Worm (Caenorhabditis elegans): ENCODE results near the gene cccp-1.

The cccp-1 gene

DNA sequence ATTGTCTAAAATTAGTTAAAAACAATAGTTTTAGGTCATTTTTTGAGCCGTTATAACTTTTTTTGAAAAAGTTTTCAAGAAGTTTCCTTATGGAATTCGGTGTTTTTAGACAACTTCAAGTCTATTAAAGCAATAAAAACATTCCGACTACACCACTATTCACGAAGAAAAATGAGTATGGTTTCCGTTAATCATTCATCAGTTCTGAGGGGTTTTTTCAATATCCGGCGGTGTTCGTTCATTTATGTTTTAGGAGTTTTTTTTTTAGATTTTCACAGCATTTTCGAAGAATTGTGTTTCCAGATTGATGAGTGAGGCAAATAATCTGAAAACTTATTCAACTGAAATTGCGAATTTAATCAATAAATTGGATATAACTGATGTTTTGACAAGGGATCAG, 38.6 kb upstream of the cccp-1 start, which contains the start of gene Y49E10.27:
Y49E10.27 (plus strand) TSS at position 301 of the 400 bp plus-strand sequence.
- TF ChIP-seq rnt-1 (tag; optimal IDR thresholded peaks at IDR 0.05) (no peak), xbp-1 (tag; optimal IDR thresholded peaks at IDR 0.05) (no peak), hlh-4 (tag; optimal IDR thresholded peaks at IDR 0.05) (no peak), nhr-28 (tag; optimal IDR thresholded peaks at IDR 0.05) (no peak), zip-4 (GFP tag; optimal IDR thresholded peaks at IDR 0.05) (no peak)

DNA sequence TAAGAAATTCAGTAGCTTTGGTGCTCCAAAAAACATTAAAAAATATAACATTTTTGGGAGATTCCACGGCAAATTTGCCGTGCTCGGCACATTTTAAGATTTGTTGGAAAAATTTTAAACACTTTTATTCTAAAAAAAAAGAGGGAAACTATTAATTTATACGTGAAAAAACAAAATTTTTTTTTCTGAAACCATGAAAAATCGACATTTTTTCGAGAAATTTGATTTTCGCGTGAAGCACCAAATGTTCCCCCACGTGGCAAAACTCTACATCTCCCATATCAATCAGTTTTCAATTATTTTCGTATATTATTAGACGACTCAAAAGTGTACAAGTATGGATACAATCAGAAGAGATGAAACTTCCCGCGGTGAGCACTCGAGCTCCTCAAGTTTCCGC, 36.5 kb upstream of the cccp-1 start, which contains the start of gene fbxa-218:
fbxa-218 (plus strand) TSS at position 301 of the 400 bp plus-strand sequence.
- TF ChIP-seq hpl-2 (GFP tag; optimal IDR thresholded peaks at IDR 0.05) (no peak), vab-15 (tag; optimal IDR thresholded peaks at IDR 0.05) (no peak), nhr-85 (tag) (peak; percentile 24), nhr-76 (tag; optimal IDR thresholded peaks at IDR 0.05) (no peak), isw-1 (GFP tag; IDR thresholded peaks at IDR 0.05) (no peak)

DNA sequence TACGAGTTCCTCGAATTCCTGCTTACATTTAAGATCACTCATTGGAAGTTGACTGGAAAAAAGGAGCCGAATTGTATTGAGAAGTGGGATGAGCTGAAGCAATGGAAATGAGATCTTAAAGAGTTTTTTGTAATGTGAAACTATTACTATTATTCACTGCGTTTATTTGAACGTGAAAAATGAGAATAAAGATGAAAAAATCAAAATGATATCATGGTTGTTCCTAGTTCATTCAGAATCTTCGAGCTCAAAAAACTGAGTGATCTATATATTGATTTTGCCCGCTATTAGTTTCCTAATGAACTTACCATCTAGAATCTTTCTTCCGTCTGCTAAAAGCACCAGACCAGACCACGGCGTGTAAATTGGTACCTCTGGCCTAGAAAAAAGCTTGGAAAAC, 35.7 kb upstream of the cccp-1 start:
- TF ChIP-seq lir-3 (tag; optimal IDR thresholded peaks at IDR 0.05; ENCODE audit: poor library complexity), result no peak
- no peak for TF ChIP-seq ets-5 (GFP tag; IDR thresholded peaks at IDR 0.05)
- no peak for TF ChIP-seq mep-1 (tag; optimal IDR thresholded peaks at IDR 0.05)
- TF ChIP-seq lsy-2 (tag; optimal IDR thresholded peaks at IDR 0.05), result no peak
- TF ChIP-seq nhr-90 (tag; optimal IDR thresholded peaks at IDR 0.05; ENCODE audit: poor library complexity), result no peak
- TF ChIP-seq nhr-76 (tag; optimal IDR thresholded peaks at IDR 0.05), result no peak
- TF ChIP-seq zip-4 (GFP tag; optimal IDR thresholded peaks at IDR 0.05), result no peak
- no peak for TF ChIP-seq ceh-82 (tag; optimal IDR thresholded peaks at IDR 0.05)
- TF ChIP-seq C16A3.4 (tag; optimal IDR thresholded peaks at IDR 0.05), result no peak
- no peak for TF ChIP-seq sptf-1 (tag; optimal IDR thresholded peaks at IDR 0.05)
- TF ChIP-seq ceh-88 (GFP tag; IDR thresholded peaks at IDR 0.05), result no peak
- TF ChIP-seq ces-1 (GFP tag; optimal IDR thresholded peaks at IDR 0.05), result no peak
- no peak for TF ChIP-seq mab-9 (GFP tag; IDR thresholded peaks at IDR 0.05)
- no peak for TF ChIP-seq unc-86 (tag; optimal IDR thresholded peaks at IDR 0.05)
- no peak for TF ChIP-seq lin-15B (tag; optimal IDR thresholded peaks at IDR 0.05)
- TF ChIP-seq rnt-1 (tag; optimal IDR thresholded peaks at IDR 0.05), result no peak
- no peak for TF ChIP-seq lin-39 (tag; optimal IDR thresholded peaks at IDR 0.05)
- TF ChIP-seq nhr-19 (GFP tag; conservative IDR thresholded peaks at IDR 0.05), result no peak
- TF ChIP-seq ama-1 (optimal IDR thresholded peaks at IDR 0.05), result no peak

- no peak for TF ChIP-seq fkh-10 (GFP tag; optimal IDR thresholded peaks at IDR 0.05)
- TF ChIP-seq nhr-71 (tag; optimal IDR thresholded peaks at IDR 0.05), result no peak
Observed at ce11 chrIII:12439056-12439455, 33.6 kb upstream of the cccp-1 start.

DNA sequence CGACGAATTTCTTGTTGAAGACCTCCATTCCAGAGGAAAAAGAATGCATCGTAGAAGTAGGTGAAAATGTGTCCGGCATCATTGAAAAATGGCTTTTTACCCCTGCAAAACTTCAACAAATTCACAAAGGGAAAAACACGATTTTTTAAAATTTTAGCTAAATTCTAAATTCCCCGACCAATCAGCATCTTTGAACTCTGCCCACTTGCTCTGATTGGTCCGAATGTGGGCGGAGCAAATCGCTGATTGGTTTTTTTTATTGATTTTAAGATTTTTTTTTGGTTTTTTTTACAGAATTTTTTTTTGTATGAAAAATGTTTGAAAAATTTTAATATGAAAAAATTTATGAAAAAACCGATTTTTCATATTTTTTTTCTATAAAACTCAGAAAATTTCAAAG, 28.8 kb upstream of the cccp-1 start:
- no peak for TF ChIP-seq nhr-71 (tag; optimal IDR thresholded peaks at IDR 0.05)
- no peak for TF ChIP-seq nhr-90 (tag; optimal IDR thresholded peaks at IDR 0.05; ENCODE audit: poor library complexity)
- TF ChIP-seq unc-98 (GFP tag; IDR thresholded peaks at IDR 0.05), result no peak
- no peak for TF ChIP-seq mep-1 (tag; optimal IDR thresholded peaks at IDR 0.05)
- TF ChIP-seq lir-3 (tag; optimal IDR thresholded peaks at IDR 0.05; ENCODE audit: poor library complexity), result no peak
- no peak for TF ChIP-seq dpl-1 (GFP tag; optimal IDR thresholded peaks at IDR 0.05)
- no peak for TF ChIP-seq alr-1 (tag; optimal IDR thresholded peaks at IDR 0.05; ENCODE audit: borderline replicate concordance)
- TF ChIP-seq zip-4 (GFP tag; optimal IDR thresholded peaks at IDR 0.05), result no peak
- no peak for TF ChIP-seq Y116A8C.19 (tag; optimal IDR thresholded peaks at IDR 0.05; ENCODE audit: borderline replicate concordance)
- no peak for TF ChIP-seq unc-30 (tag; optimal IDR thresholded peaks at IDR 0.05)
- no peak for TF ChIP-seq ces-1 (GFP tag; optimal IDR thresholded peaks at IDR 0.05)
- no peak for TF ChIP-seq dsc-1 (tag; optimal IDR thresholded peaks at IDR 0.05)
- no peak for TF ChIP-seq mab-9 (GFP tag; IDR thresholded peaks at IDR 0.05)
